Fruit fly (Drosophila melanogaster): ENCODE data around the gene Pmvk.

Gene Pmvk

DNA sequence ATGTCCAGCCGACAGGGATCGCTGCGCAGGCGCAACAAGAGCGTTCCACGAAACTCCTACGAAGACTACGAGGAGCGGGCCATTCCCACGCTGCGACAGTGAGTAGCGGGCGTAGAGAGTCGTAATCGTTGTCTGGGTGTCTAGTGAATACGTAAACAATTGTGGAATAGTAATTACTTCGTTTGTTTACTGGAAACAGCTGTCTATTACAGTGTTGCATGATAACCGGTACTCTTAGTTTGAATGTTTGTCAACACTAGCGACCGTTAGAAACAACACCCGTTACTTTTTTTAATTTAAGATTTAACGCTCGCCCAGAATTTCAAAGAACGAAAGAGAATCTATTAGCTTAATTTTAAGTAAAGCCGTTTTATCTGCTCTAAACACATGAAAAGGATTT is 50.1 kb downstream of the Pmvk start, which contains the start of gene CG10165 (continued):
- TF ChIP-seq wdn (GFP tag; IDR thresholded peaks at IDR 0.05) (no peak), B-H2 (GFP tag; optimal IDR thresholded peaks at IDR 0.05) (peak; percentile 23), sob (GFP tag; IDR thresholded peaks at IDR 0.05) (peak; percentile 5; the same call in 1 of the 2 replicates), CG17186 (GFP tag; optimal IDR thresholded peaks at IDR 0.05) (no peak), CG2678 (tag; optimal IDR thresholded peaks at IDR 0.05) (no peak), CG8924 (tag; optimal IDR thresholded peaks at IDR 0.05) (no peak), CG14710 (tag; optimal IDR thresholded peaks at IDR 0.05) (peak; percentile 26), Spps (tag; optimal IDR thresholded peaks at IDR 0.05) (no peak), Hmr (GFP tag; optimal IDR thresholded peaks at IDR 0.05) (no peak), Vsx1 (GFP tag; optimal IDR thresholded peaks at IDR 0.05) (no peak), CG10654 (GFP tag; optimal IDR thresholded peaks at IDR 0.05) (no peak), Tbp (GFP tag; optimal IDR thresholded peaks at IDR 0.05) (no peak), Nf-YB (GFP tag; optimal IDR thresholded peaks at IDR 0.05) (no peak), Myb (GFP tag; optimal IDR thresholded peaks at IDR 0.05) (peak; percentile 96), z (GFP tag; IDR thresholded peaks at IDR 0.05) (no peak), CG6272 (GFP tag; IDR thresholded peaks at IDR 0.05) (no peak), CG5245 (GFP tag; optimal IDR thresholded peaks at IDR 0.05) (no peak), CG12769 (tag; optimal IDR thresholded peaks at IDR 0.05) (no peak), exex (tag; optimal IDR thresholded peaks at IDR 0.05) (peak; percentile 57), CG3995 (GFP tag; optimal IDR thresholded peaks at IDR 0.05) (no peak), CG8359 (GFP tag; optimal IDR thresholded peaks at IDR 0.05; ENCODE audit: borderline replicate concordance) (no peak), ato (GFP tag; IDR thresholded peaks at IDR 0.05; ENCODE audit: partially characterized antibody) (no peak), CG12155 (GFP tag; optimal IDR thresholded peaks at IDR 0.05) (no peak), Sox100B (GFP tag; optimal IDR thresholded peaks at IDR 0.05) (no peak), PHDP (tag; optimal IDR thresholded peaks at IDR 0.05) (no peak), CG34376 (GFP tag; optimal IDR thresholded peaks at IDR 0.05) (no peak), CG1602 (GFP tag; optimal IDR thresholded peaks at IDR 0.05) (no peak), gcm2 (GFP tag; optimal IDR thresholded peaks at IDR 0.05) (no peak), mld (GFP tag; IDR thresholded peaks at IDR 0.05; ENCODE audit: partially characterized antibody) (no peak), scrt (GFP tag; optimal IDR thresholded peaks at IDR 0.05) (no peak), Meics (GFP tag; optimal IDR thresholded peaks at IDR 0.05) (no peak), ewg (GFP tag; optimal IDR thresholded peaks at IDR 0.05) (peak; percentile 33), pfk (GFP tag; optimal IDR thresholded peaks at IDR 0.05) (no peak), CG10267 (tag; optimal IDR thresholded peaks at IDR 0.05) (peak; percentile 94), CG32767 (GFP tag; IDR thresholded peaks at IDR 0.05) (no peak), CrebB (tag; optimal IDR thresholded peaks at IDR 0.05) (no peak), Ets97D (GFP tag; optimal IDR thresholded peaks at IDR 0.05) (peak; percentile 21), CG2116 (GFP tag; optimal IDR thresholded peaks at IDR 0.05) (peak; percentile 95), repo (GFP tag; optimal IDR thresholded peaks at IDR 0.05) (no peak), Ssrp (tag; optimal IDR thresholded peaks at IDR 0.05) (no peak), mirr (GFP tag; optimal IDR thresholded peaks at IDR 0.05) (no peak), Elba2 (GFP tag; optimal IDR thresholded peaks at IDR 0.05) (no peak), jumu (GFP tag; optimal IDR thresholded peaks at IDR 0.05) (no peak), CG4854 (GFP tag; optimal IDR thresholded peaks at IDR 0.05) (no peak), Fer1 (GFP tag; optimal IDR thresholded peaks at IDR 0.05) (peak; percentile 2), E2f1 (GFP tag; IDR thresholded peaks at IDR 0.05) (no peak), Aef1 (GFP tag; IDR thresholded peaks at IDR 0.05) (no peak), MESR4 (GFP tag; optimal IDR thresholded peaks at IDR 0.05) (peak; percentile 28), CG18764 (GFP tag; optimal IDR thresholded peaks at IDR 0.05) (no peak), Mad (GFP tag; optimal IDR thresholded peaks at IDR 0.05) (no peak), CG13624 (GFP tag; optimal IDR thresholded peaks at IDR 0.05) (no peak), CG14441 (GFP tag; IDR thresholded peaks at IDR 0.05) (no peak)

All from whole organism, embryonic.